Fruit fly (Drosophila melanogaster): ENCODE data around the gene CG31624.

Gene CG31624

DNA sequence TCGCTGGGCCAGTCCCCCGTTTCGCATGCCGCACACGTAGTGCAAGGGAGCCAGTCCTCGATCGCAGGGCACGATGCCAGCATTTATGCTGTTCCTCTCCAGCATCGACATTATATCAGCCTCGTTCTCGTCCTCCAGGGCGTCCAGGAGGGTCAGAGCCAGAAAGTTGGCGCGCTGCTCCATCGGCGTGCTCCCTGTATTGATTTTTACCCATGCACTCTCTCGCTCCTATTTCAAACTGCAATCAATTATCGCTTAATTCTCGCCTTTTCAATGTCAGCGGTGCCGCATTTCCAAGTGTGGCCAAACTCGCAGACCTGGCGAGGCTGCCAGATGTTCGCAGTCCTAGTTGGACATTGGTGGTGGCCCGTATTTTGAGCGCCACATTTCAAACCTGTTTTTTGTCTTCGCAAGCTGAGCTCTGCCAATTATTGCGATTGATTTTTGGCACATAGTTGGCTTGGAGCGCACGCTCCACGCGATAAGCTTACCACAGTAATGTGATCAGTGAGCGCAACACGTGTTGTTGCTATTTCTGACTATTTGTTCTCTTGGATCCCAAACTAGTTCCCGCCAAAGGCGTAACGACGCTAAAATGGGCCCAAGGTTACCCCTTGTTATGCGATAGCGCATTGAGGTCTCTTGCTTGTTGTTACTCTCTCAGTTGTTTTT is 18.2 kb upstream of the CG31624 start, which contains the start of gene CG8679 (continued):
- TF ChIP-seq dysf (GFP tag; IDR thresholded peaks at IDR 0.05) (no peak), Six4 (GFP tag; optimal IDR thresholded peaks at IDR 0.05) (no peak), HLH54F (GFP tag; optimal IDR thresholded peaks at IDR 0.05) (no peak), mirr (GFP tag; optimal IDR thresholded peaks at IDR 0.05) (peak; percentile 77), H15 (GFP tag; IDR thresholded peaks at IDR 0.05) (no peak), PHDP (tag; optimal IDR thresholded peaks at IDR 0.05) (no peak), nerfin-2 (GFP tag; IDR thresholded peaks at IDR 0.05; ENCODE audit: partially characterized antibody) (no peak), onecut (GFP tag; IDR thresholded peaks at IDR 0.05) (peak; percentile 32), klu (GFP tag; IDR thresholded peaks at IDR 0.05) (no peak), E2f1 (GFP tag; IDR thresholded peaks at IDR 0.05) (no peak), bowl (GFP tag; IDR thresholded peaks at IDR 0.05) (no peak), CG17612 (GFP tag; IDR thresholded peaks at IDR 0.05) (no peak), Taf1 (GFP tag; IDR thresholded peaks at IDR 0.05) (no peak), CG13775 (GFP tag; optimal IDR thresholded peaks at IDR 0.05) (no peak), CG13894 (tag; optimal IDR thresholded peaks at IDR 0.05) (peak; percentile 26), Hmr (GFP tag; optimal IDR thresholded peaks at IDR 0.05) (no peak), slou (GFP tag; optimal IDR thresholded peaks at IDR 0.05) (no peak), sisA (GFP tag; IDR thresholded peaks at IDR 0.05) (no peak), cas (GFP tag; IDR thresholded peaks at IDR 0.05) (no peak), nerfin-1 (tag; optimal IDR thresholded peaks at IDR 0.05) (no peak), CG2889 (GFP tag; IDR thresholded peaks at IDR 0.05) (no peak), bab2 (GFP tag; optimal IDR thresholded peaks at IDR 0.05) (no peak), CG4707 (GFP tag; optimal IDR thresholded peaks at IDR 0.05) (no peak), CG3995 (GFP tag; optimal IDR thresholded peaks at IDR 0.05) (no peak), grn (GFP tag; optimal IDR thresholded peaks at IDR 0.05) (no peak), Eip74EF (GFP tag; optimal IDR thresholded peaks at IDR 0.05) (no peak), disco-r (GFP tag; optimal IDR thresholded peaks at IDR 0.05) (no peak), CG12219 (GFP tag; optimal IDR thresholded peaks at IDR 0.05) (peak; percentile 32), twi (tag; optimal IDR thresholded peaks at IDR 0.05) (no peak), ara (GFP tag; IDR thresholded peaks at IDR 0.05) (no peak; the same call in 1 of the 2 replicates), ac (GFP tag; optimal IDR thresholded peaks at IDR 0.05) (no peak), NC2α (GFP tag; optimal IDR thresholded peaks at IDR 0.05) (no peak), corto (GFP tag; optimal IDR thresholded peaks at IDR 0.05) (no peak), CG11560 (tag; IDR thresholded peaks at IDR 0.05) (no peak), CG18599 (GFP tag; optimal IDR thresholded peaks at IDR 0.05) (peak; percentile 20), Oaz (GFP tag; IDR thresholded peaks at IDR 0.05) (no peak), Mes4 (GFP tag; optimal IDR thresholded peaks at IDR 0.05) (no peak), Pdp1 (GFP tag; optimal IDR thresholded peaks at IDR 0.05) (peak in 1 of 2 experiments; percentile 91), HLHmδ (GFP tag; optimal IDR thresholded peaks at IDR 0.05) (no peak), CG17802 (tag; optimal IDR thresholded peaks at IDR 0.05) (no peak), schlank (tag; optimal IDR thresholded peaks at IDR 0.05) (peak; percentile 35), cwo (GFP tag; optimal IDR thresholded peaks at IDR 0.05) (peak; percentile 84), CG6813 (GFP tag; optimal IDR thresholded peaks at IDR 0.05) (peak; percentile 56), CG18619 (GFP tag; optimal IDR thresholded peaks at IDR 0.05) (no peak), CG13123 (GFP tag; optimal IDR thresholded peaks at IDR 0.05) (no peak), CG2116 (GFP tag; optimal IDR thresholded peaks at IDR 0.05) (peak; percentile 53), bsh (GFP tag; optimal IDR thresholded peaks at IDR 0.05) (no peak), CG5953 (GFP tag; IDR thresholded peaks at IDR 0.05) (no peak), fd3F (GFP tag; optimal IDR thresholded peaks at IDR 0.05) (no peak), pfk (GFP tag; optimal IDR thresholded peaks at IDR 0.05) (no peak)
